Worm (Caenorhabditis elegans) whole organism, mixed stage, embryonic: ENCODE data around the gene srw-87.

ENCODE experiments used
- M03D4.4 ChIP-seq: sonication (generic microtip); optimal IDR thresholded peaks from 2 replicates; lab custom pipeline; 2017; ENCODE audit warnings: mild to moderate bottlenecking, missing genetic modification characterization, missing compliant biosample characterization
- bed-3 ChIP-seq: fragments of 200-800 bp; sonication (Bioruptor generic); optimal IDR thresholded peaks from 3 replicates; lab custom pipeline; 2018; ENCODE audit warnings: mild to moderate bottlenecking, missing genetic modification characterization, moderate library complexity, missing compliant biosample characterization
- blmp-1 ChIP-seq: fragments of 150-350 bp; optimal IDR thresholded peaks from 2 replicates; lab custom pipeline; 2014; ENCODE audit warnings: missing biosample characterization, missing genetic modification characterization
- ceh-39 ChIP-seq: fragments of 150-350 bp; optimal IDR thresholded peaks from 2 replicates; lab custom pipeline; 2014; ENCODE audit warnings: missing biosample characterization, missing genetic modification characterization
- ceh-43 ChIP-seq: fragments of 200-800 bp; sonication (Bioruptor generic); optimal IDR thresholded peaks from 2 replicates; lab custom pipeline; 2018; ENCODE audit warnings: mild to moderate bottlenecking, missing genetic modification characterization, moderate library complexity, missing compliant biosample characterization
- ceh-83 ChIP-seq: fragments of 200-800 bp; sonication (Bioruptor generic); optimal IDR thresholded peaks from 2 replicates; lab custom pipeline; 2018; ENCODE audit warnings: mild to moderate bottlenecking, missing genetic modification characterization, missing compliant biosample characterization
- ces-1 ChIP-seq: fragments of 150-350 bp; optimal IDR thresholded peaks from 2 replicates; lab custom pipeline; 2014; ENCODE audit warnings: missing biosample characterization, missing genetic modification reagents, missing genetic modification characterization
- cnd-1 ChIP-seq: fragments of 200-800 bp; sonication (Bioruptor generic); optimal IDR thresholded peaks from 2 replicates; lab custom pipeline; 2018; ENCODE audit warnings: mild to moderate bottlenecking, missing genetic modification characterization, missing compliant biosample characterization
- drap-1 ChIP-seq: fragments of 200-800 bp; sonication (Bioruptor generic); optimal IDR thresholded peaks from 3 replicates; lab custom pipeline; 2018; ENCODE audit warnings: mild to moderate bottlenecking, missing genetic modification characterization, missing compliant biosample characterization
- elt-1 ChIP-seq: sonication (generic microtip); optimal IDR thresholded peaks from 2 replicates; lab custom pipeline; 2017; ENCODE audit warnings: missing genetic modification characterization, mild to moderate bottlenecking, missing compliant biosample characterization, antibody characterized with exemption, moderate library complexity, borderline replicate concordance; ENCODE audit not compliant: insufficient read depth
- elt-3 ChIP-seq: fragments of 150-350 bp; optimal IDR thresholded peaks from 2 replicates; lab custom pipeline; 2014; ENCODE audit warnings: missing biosample characterization, missing genetic modification characterization
- flh-1 ChIP-seq: fragments of 200-800 bp; sonication (Bioruptor generic); optimal IDR thresholded peaks from 2 replicates; lab custom pipeline; 2018; ENCODE audit warnings: mild to moderate bottlenecking, missing genetic modification characterization, moderate library complexity, missing compliant biosample characterization
- ham-2 ChIP-seq: fragments of 200-800 bp; sonication (Bioruptor generic); optimal IDR thresholded peaks from 2 replicates; lab custom pipeline; 2018; ENCODE audit warnings: mild to moderate bottlenecking, missing genetic modification characterization, missing compliant biosample characterization
- hlh-1 ChIP-seq: fragments of 150-350 bp; optimal IDR thresholded peaks from 2 replicates; lab custom pipeline; 2014; ENCODE audit warnings: missing biosample characterization, missing genetic modification reagents, missing genetic modification characterization
- lin-13 ChIP-seq: fragments of 150-350 bp; optimal IDR thresholded peaks from 2 replicates; lab custom pipeline; 2014; ENCODE audit warnings: missing biosample characterization, missing genetic modification characterization
- lin-32 ChIP-seq: fragments of 200-800 bp; sonication (Bioruptor generic); optimal IDR thresholded peaks from 2 replicates; lab custom pipeline; 2018; ENCODE audit warnings: mild to moderate bottlenecking, missing genetic modification characterization, missing compliant biosample characterization
- lsy-2 ChIP-seq: fragments of 150-350 bp; optimal IDR thresholded peaks from 2 replicates; lab custom pipeline; 2014; ENCODE audit warnings: missing biosample characterization, missing genetic modification characterization
- mab-5 ChIP-seq: fragments of 150-350 bp; optimal IDR thresholded peaks from 2 replicates; lab custom pipeline; 2014; ENCODE audit warnings: missing biosample characterization, missing genetic modification characterization
- mep-1 ChIP-seq: fragments of 150-350 bp; optimal IDR thresholded peaks from 2 replicates; lab custom pipeline; 2017; ENCODE audit warnings: missing biosample characterization, missing genetic modification reagents, missing genetic modification characterization, inconsistent platforms
- mls-2 ChIP-seq: sonication (generic microtip); optimal IDR thresholded peaks from 2 replicates; lab custom pipeline; 2016; ENCODE audit warnings: mild to moderate bottlenecking, missing genetic modification characterization, moderate library complexity, missing compliant biosample characterization
- nhr-12 ChIP-seq: fragments of 150-350 bp; optimal IDR thresholded peaks from 2 replicates; lab custom pipeline; 2014; ENCODE audit warnings: missing biosample characterization, missing genetic modification characterization
- nhr-2 ChIP-seq: fragments of 150-350 bp; optimal IDR thresholded peaks from 2 replicates; lab custom pipeline; 2014; ENCODE audit warnings: missing biosample characterization, missing genetic modification characterization
- nhr-237 ChIP-seq: fragments of 150-350 bp; optimal IDR thresholded peaks from 2 replicates; lab custom pipeline; 2014; ENCODE audit warnings: missing biosample characterization, missing genetic modification characterization
- nhr-28 ChIP-seq: fragments of 150-350 bp; optimal IDR thresholded peaks from 2 replicates; lab custom pipeline; 2014; ENCODE audit warnings: missing biosample characterization, missing genetic modification characterization
- nhr-76 ChIP-seq: sonication (generic microtip); optimal IDR thresholded peaks from 2 replicates; lab custom pipeline; 2017; ENCODE audit warnings: missing biosample characterization, missing genetic modification characterization
- pha-4 ChIP-seq: fragments of 150-350 bp; optimal IDR thresholded peaks from 2 replicates; lab custom pipeline; 2018; ENCODE audit warnings: missing biosample characterization, missing genetic modification reagents, missing genetic modification characterization
- sem-2 ChIP-seq: fragments of 200-800 bp; sonication (Bioruptor generic); optimal IDR thresholded peaks from 2 replicates; lab custom pipeline; 2018; ENCODE audit warnings: mild to moderate bottlenecking, missing genetic modification characterization, missing compliant biosample characterization
- snpc-4 ChIP-seq: fragments of 150-350 bp; optimal IDR thresholded peaks from 2 replicates; lab custom pipeline; 2014; ENCODE audit warnings: missing biosample characterization, missing genetic modification characterization
- sptf-1 ChIP-seq: sonication (generic microtip); optimal IDR thresholded peaks from 2 replicates; lab custom pipeline; 2017; ENCODE audit warnings: mild to moderate bottlenecking, missing genetic modification characterization, moderate library complexity, missing compliant biosample characterization
- tbx-8 ChIP-seq: fragments of 200-800 bp; sonication (Bioruptor generic); optimal IDR thresholded peaks from 2 replicates; lab custom pipeline; 2018; ENCODE audit warnings: mild to moderate bottlenecking, missing genetic modification characterization, moderate library complexity, missing compliant biosample characterization
- unc-120 ChIP-seq: sonication (generic microtip); optimal IDR thresholded peaks from 2 replicates; lab custom pipeline; 2017; ENCODE audit warnings: missing genetic modification characterization, missing compliant biosample characterization; ENCODE audit not compliant: poor library complexity, severe bottlenecking
- unc-39 ChIP-seq: fragments of 150-350 bp; optimal IDR thresholded peaks from 2 replicates; lab custom pipeline; 2014; ENCODE audit warnings: missing biosample characterization, missing genetic modification characterization
- unc-62 ChIP-seq: fragments of 150-350 bp; optimal IDR thresholded peaks from 2 replicates; lab custom pipeline; 2014; ENCODE audit warnings: missing biosample characterization, missing genetic modification reagents, missing genetic modification characterization
- zip-8 ChIP-seq: fragments of 150-350 bp; optimal IDR thresholded peaks from 2 replicates; lab custom pipeline; 2014; ENCODE audit warnings: missing biosample characterization, missing genetic modification characterization
- ztf-11 ChIP-seq: fragments of 150-350 bp; optimal IDR thresholded peaks from 2 replicates; lab custom pipeline; 2014; ENCODE audit warnings: missing biosample characterization, missing genetic modification characterization

srw-87 gene

DNA sequence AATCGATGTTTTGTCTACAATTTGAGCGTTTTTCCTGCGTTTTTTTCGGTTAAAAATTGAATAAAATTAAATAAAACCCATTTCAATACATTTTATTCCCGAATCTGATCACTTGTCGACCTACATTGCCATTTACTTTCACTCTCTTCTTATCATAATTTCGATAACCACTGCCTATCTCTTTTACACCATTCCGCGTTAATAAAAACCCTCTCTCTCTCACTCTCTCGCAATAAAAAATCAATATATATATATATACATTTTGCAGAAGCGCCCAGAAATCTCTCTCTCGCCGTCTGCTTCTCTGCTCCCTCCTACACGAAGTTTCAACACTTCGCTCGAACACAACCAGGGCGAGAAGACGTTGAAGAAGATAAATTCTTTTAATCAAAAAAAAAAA lies 20.8 kb downstream of the srw-87 start, which contains the start of gene pptr-1:
pptr-1 (plus strand) TSS at position 269 of the 400 bp plus-strand sequence.
- TF ChIP-seq elt-3 (peak; percentile 5), tbx-8 (GFP tag; lab: Kevin White, UChicago) (no peak), blmp-1 (tag; lab: Kevin White, UChicago) (peak; percentile 47)

DNA sequence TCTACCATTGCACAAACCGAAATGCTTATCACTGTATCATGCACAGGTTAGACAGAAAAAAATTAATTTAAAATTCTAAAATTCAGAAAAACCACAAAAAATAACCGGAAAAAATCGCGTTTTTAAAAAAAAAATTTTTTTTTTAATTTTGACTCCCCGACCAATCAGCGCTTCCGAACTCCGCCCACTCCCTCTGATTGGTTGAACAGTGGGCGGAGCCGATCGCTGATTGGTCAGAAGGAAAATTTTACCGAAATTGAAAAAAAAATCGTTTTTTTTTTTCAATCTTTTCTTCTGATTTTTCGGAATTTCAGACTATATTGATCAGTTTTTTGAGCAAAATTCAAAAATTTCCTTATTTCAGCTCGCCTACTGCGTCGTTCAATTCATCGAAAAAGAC lies 24.9 kb downstream of the srw-87 start:
- TF ChIP-seq zip-8 (tag; lab: Kevin White, UChicago) (no peak), ceh-39 (tag; lab: Kevin White, UChicago) (no peak), unc-120 (no peak), lin-13 (tag; lab: Kevin White, UChicago) (no peak), sptf-1 (tag; lab: Kevin White, UChicago) (no peak), unc-39 (tag; lab: Kevin White, UChicago) (no peak), nhr-28 (tag; lab: Kevin White, UChicago) (no peak), snpc-4 (tag; lab: Kevin White, UChicago) (no peak), ceh-43 (GFP tag; lab: Kevin White, UChicago) (no peak), blmp-1 (tag; lab: Kevin White, UChicago) (no peak), flh-1 (no peak), drap-1 (no peak), tbx-8 (GFP tag; lab: Kevin White, UChicago) (no peak), ztf-11 (no peak), M03D4.4 (tag; lab: Kevin White, UChicago) (no peak)
- TF ChIP-seq, all 35 proteins: peak for 0

DNA sequence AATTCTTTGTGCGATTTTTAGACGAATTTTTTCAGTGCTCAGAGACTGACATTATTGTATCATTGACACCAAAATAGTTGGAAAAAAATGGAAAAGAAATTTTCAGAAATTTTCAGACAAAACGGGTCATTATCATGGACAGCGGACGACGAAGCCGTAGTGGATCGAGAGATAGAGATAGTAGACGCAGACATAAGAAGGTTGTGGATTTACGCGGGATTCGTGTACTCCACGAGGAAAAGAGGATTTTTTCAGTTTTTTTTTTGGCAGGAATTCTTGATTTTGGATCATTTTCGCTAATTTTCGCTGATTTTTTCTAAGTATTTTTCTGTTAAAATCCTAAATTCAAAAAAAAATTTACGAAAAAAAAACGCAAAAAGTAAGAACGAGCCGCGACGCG lies 31.1 kb downstream of the srw-87 start, which contains the start of gene W08G11.3:
W08G11.3 (plus strand) TSS at position 107 of the 400 bp plus-strand sequence.
- TF ChIP-seq ces-1 (GFP tag; lab: Kevin White, UChicago): no peak
- TF ChIP-seq nhr-12: no peak
- TF ChIP-seq ceh-39 (tag; lab: Kevin White, UChicago): no peak
- no peak for TF ChIP-seq nhr-76 (tag; lab: Kevin White, UChicago)
- no peak for TF ChIP-seq lsy-2 (tag; lab: Kevin White, UChicago)

DNA sequence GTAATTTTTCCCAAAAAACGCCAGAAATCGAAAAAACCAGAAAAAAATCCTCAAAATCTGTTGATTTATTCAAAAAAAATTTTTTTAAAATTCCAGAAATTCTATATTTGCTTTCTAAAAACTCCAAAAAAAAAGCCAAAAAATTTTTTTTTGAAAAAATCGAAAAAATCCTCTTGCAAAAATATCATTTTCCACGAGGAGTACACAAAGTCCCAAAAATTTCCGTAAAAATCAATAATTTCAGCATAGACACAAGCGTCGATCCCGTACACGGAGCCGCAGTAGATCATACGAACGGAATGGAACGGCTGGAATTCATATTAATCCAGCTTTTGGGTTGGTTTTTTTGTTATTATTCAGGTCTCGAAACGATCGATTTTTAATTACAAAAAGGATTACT lies 31.7 kb downstream of the srw-87 start:
- TF ChIP-seq ham-2 (no peak), mep-1 (tag; lab: Kevin White, UChicago) (no peak), elt-3 (no peak), ztf-11 (no peak), unc-39 (tag; lab: Kevin White, UChicago) (no peak), pha-4 (tag; lab: Kevin White, UChicago) (no peak)
- TF ChIP-seq, all 35 proteins: peak for 0

DNA sequence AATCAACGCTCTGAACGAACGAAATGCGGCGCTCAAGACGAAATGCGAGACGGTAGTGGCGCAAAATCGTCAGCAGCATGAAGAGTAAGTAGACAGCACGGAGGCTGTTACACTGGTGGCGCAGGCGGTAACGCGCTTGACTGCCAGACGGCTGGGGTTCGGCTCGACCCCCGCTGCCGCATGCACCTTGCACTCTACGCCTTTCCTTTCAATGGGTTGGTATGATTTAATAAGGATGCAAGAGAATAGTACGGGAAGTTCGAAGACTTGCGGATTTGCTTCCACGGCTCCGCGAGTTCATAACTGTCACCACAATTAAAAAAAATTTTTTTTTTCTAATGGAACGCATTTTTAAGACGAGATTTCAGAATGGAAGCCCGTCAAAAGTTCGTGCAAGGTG lies 33.6 kb downstream of the srw-87 start:
- TF ChIP-seq sem-2 (peak; percentile 73), elt-1 (tag; lab: Kevin White, UChicago) (no peak), tbx-8 (GFP tag; lab: Kevin White, UChicago) (peak; percentile 53), ceh-39 (tag; lab: Kevin White, UChicago) (no peak), lin-32 (peak; percentile 62), mab-5 (no peak), ces-1 (GFP tag; lab: Kevin White, UChicago) (no peak), ham-2 (peak; percentile 57), blmp-1 (tag; lab: Kevin White, UChicago) (no peak), nhr-76 (tag; lab: Kevin White, UChicago) (no peak), pha-4 (tag; lab: Kevin White, UChicago) (peak; percentile 48), ceh-43 (GFP tag; lab: Kevin White, UChicago) (peak; percentile 57), nhr-28 (tag; lab: Kevin White, UChicago) (no peak), nhr-2 (tag; lab: Kevin White, UChicago) (no peak), unc-120 (peak; percentile 54), mep-1 (tag; lab: Kevin White, UChicago) (no peak), sptf-1 (tag; lab: Kevin White, UChicago) (peak; percentile 85), ztf-11 (no peak), flh-1 (peak; percentile 41), drap-1 (peak; percentile 78), unc-39 (tag; lab: Kevin White, UChicago) (no peak), cnd-1 (tag; lab: Kevin White, UChicago) (peak; percentile 84), zip-8 (tag; lab: Kevin White, UChicago) (no peak), lsy-2 (tag; lab: Kevin White, UChicago) (no peak), hlh-1 (tag; lab: Kevin White, UChicago) (peak; percentile 21), elt-3 (no peak), lin-13 (tag; lab: Kevin White, UChicago) (peak; percentile 25), ceh-83 (GFP tag; lab: Kevin White, UChicago) (peak; percentile 76), bed-3 (GFP tag; lab: Kevin White, UChicago) (peak; percentile 60), M03D4.4 (tag; lab: Kevin White, UChicago) (peak; percentile 76), nhr-12 (no peak), nhr-237 (tag; lab: Kevin White, UChicago) (no peak), mls-2 (tag; lab: Kevin White, UChicago) (peak; percentile 82), unc-62 (GFP tag; lab: Kevin White, UChicago) (no peak), snpc-4 (tag; lab: Kevin White, UChicago) (no peak)
